Fruit fly (Drosophila melanogaster) whole organism, pupa: Measurements from ENCODE around the gene Gpdh1.

Experiments used
- CG10348 ChIP-seq: fragments of 200-800 bp; sonication (Bioruptor generic); IDR thresholded peaks from 2 replicates; pipeline ENCODE4 v1.3.6; 2022; ENCODE audit warnings: missing biosample characterization, missing genetic modification characterization
- CG12605 ChIP-seq: fragments of 200-800 bp; sonication (Bioruptor generic); IDR thresholded peaks from 2 replicates; pipeline ENCODE4 v1.3.6; 2022; ENCODE audit warnings: missing biosample characterization, missing genetic modification characterization
- CG13204 ChIP-seq: fragments of 200-800 bp; sonication (Bioruptor generic); optimal IDR thresholded peaks from 2 replicates; lab custom pipeline; 2018; ENCODE audit warnings: missing biosample characterization, mild to moderate bottlenecking, missing genetic modification characterization, moderate library complexity
- CG14655 ChIP-seq: fragments of 200-800 bp; sonication (Bioruptor generic); optimal IDR thresholded peaks from 3 replicates; lab custom pipeline; 2017; ENCODE audit warnings: mild to moderate bottlenecking, missing biosample characterization, missing genetic modification reagents, missing genetic modification characterization
- CG15710 ChIP-seq: fragments of 200-800 bp; sonication (Bioruptor generic); optimal IDR thresholded peaks from 2 replicates; lab custom pipeline; 2018; ENCODE audit warnings: missing biosample characterization, mild to moderate bottlenecking, missing genetic modification characterization, moderate library complexity
- CG17806 ChIP-seq: fragments of 200-800 bp; sonication (Bioruptor generic); optimal IDR thresholded peaks from 2 replicates; lab custom pipeline; 2018; ENCODE audit warnings: missing biosample characterization, mild to moderate bottlenecking, missing genetic modification characterization, moderate library complexity
- CG32121 ChIP-seq: fragments of 200-800 bp; sonication (Bioruptor generic); IDR thresholded peaks from 2 replicates; pipeline ENCODE4 v1.3.6; 2022; ENCODE audit warnings: missing biosample characterization, missing genetic modification characterization
- CG34367 ChIP-seq: fragments of 200-800 bp; sonication (Bioruptor generic); optimal IDR thresholded peaks from 2 replicates; lab custom pipeline; 2018; ENCODE audit warnings: missing biosample characterization, mild to moderate bottlenecking, missing genetic modification characterization
- CG4496 ChIP-seq: fragments of 200-800 bp; sonication (Bioruptor generic); IDR thresholded peaks from 3 replicates; pipeline ENCODE4 v1.3.6; 2022; ENCODE audit warnings: missing biosample characterization, missing genetic modification characterization
- CG8159 ChIP-seq: fragments of 200-800 bp; sonication (Bioruptor generic); optimal IDR thresholded peaks from 3 replicates; lab custom pipeline; 2018; ENCODE audit warnings: missing biosample characterization, mild to moderate bottlenecking, missing genetic modification characterization, moderate library complexity
- CG8301 ChIP-seq: fragments of 200-800 bp; sonication (Bioruptor generic); optimal IDR thresholded peaks from 2 replicates; lab custom pipeline; 2018; ENCODE audit warnings: missing biosample characterization, mild to moderate bottlenecking, missing genetic modification characterization
- CG9948 ChIP-seq: fragments of 200-800 bp; sonication (Bioruptor generic); optimal IDR thresholded peaks from 2 replicates; lab custom pipeline; 2018; ENCODE audit warnings: missing biosample characterization, mild to moderate bottlenecking, missing genetic modification characterization, moderate library complexity
- EcR ChIP-seq: fragments of 200-800 bp; sonication (Bioruptor generic); optimal IDR thresholded peaks from 3 replicates; lab custom pipeline; 2019; ENCODE audit warnings: missing biosample characterization, missing genetic modification characterization, mild to moderate bottlenecking, moderate library complexity, missing genetic modification reagents
- Ets98B ChIP-seq: fragments of 200-800 bp; sonication (Bioruptor generic); IDR thresholded peaks from 2 replicates; pipeline ENCODE4 v1.3.6; 2022; ENCODE audit warnings: missing biosample characterization, missing genetic modification characterization
- Pif1A ChIP-seq: fragments of 200-800 bp; sonication (Bioruptor generic); optimal IDR thresholded peaks from 3 replicates; lab custom pipeline; 2016; ENCODE audit warnings: missing biosample characterization, missing genetic modification characterization
- Pif1B ChIP-seq: fragments of 200-800 bp; sonication (Bioruptor generic); optimal IDR thresholded peaks from 3 replicates; lab custom pipeline; 2016; ENCODE audit warnings: missing biosample characterization, missing genetic modification characterization
- Snoo ChIP-seq: fragments of 200-800 bp; sonication (Bioruptor generic); optimal IDR thresholded peaks from 3 replicates; lab custom pipeline; 2017; ENCODE audit warnings: missing biosample characterization, mild to moderate bottlenecking, missing genetic modification characterization, inconsistent platforms
- fd96Ca ChIP-seq: fragments of 200-800 bp; sonication (Bioruptor generic); IDR thresholded peaks from 3 replicates; pipeline ENCODE4 v1.3.6; 2022; ENCODE audit warnings: missing biosample characterization, missing genetic modification characterization
- gl ChIP-seq: fragments of 200-800 bp; sonication (Bioruptor generic); optimal IDR thresholded peaks from 2 replicates; lab custom pipeline; 2018; ENCODE audit warnings: missing biosample characterization, mild to moderate bottlenecking, missing genetic modification characterization
- rn ChIP-seq: fragments of 200-800 bp; sonication (Bioruptor generic); IDR thresholded peaks from 2 replicates; pipeline ENCODE4 v1.3.6; 2022; ENCODE audit warnings: missing biosample characterization, missing genetic modification characterization

The Gpdh1 gene

dm6 chr2L:5986094-5986493 is 42.7 kb downstream of the Gpdh1 start, which contains the start of gene ifc:
ifc (plus strand) TSS chr2L:5986348.
- TF ChIP-seq CG17806 (tag; lab: Kevin White, UChicago) = peak; percentile 22
- peak; percentile 11 for TF ChIP-seq CG15710 (tag; lab: Kevin White, UChicago)
- no peak for TF ChIP-seq Pif1A (GFP tag; lab: Kevin White, UChicago)
- TF ChIP-seq Snoo = peak; percentile 45
- no peak for TF ChIP-seq EcR (GFP tag; lab: Kevin White, UChicago)
- TF ChIP-seq CG4496 (GFP tag; lab: Robert Waterston, UW) = no peak
- peak; percentile 6 for TF ChIP-seq CG9948 (tag; lab: Kevin White, UChicago)
- TF ChIP-seq CG13204 (GFP tag; lab: Kevin White, UChicago) = no peak
- peak; percentile 35 for TF ChIP-seq CG8159 (tag; lab: Kevin White, UChicago)
- TF ChIP-seq rn (GFP tag; lab: Robert Waterston, UW) = no peak
- TF ChIP-seq gl (tag; lab: Kevin White, UChicago) = no peak
- TF ChIP-seq Ets98B (GFP tag; lab: Robert Waterston, UW) = no peak
- TF ChIP-seq, all 21 proteins: peak for 5

DNA sequence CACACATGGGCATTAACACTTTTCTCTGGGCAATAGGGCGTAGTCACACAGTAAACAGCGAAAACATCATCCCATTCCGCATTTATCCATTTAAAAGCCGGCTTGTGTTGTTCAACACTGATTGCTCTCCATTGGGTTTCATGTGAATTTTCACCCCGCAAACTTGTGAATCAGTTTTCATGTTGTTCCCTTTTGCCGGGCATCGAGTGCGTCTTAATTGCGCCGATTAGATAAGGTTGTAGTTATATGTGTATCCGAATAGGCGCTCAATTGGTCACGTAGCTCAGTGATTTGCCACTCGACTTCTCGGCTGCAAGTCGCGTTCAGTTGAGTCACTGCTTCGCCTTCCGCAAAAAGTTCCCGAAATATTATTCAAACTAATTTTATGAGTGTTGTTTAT is 43.5 kb downstream of the Gpdh1 start:
- TF ChIP-seq gl (tag; lab: Kevin White, UChicago) (no peak), CG4496 (GFP tag; lab: Robert Waterston, UW) (no peak), fd96Ca (GFP tag; lab: Robert Waterston, UW) (no peak), CG32121 (GFP tag; lab: Robert Waterston, UW) (no peak), CG10348 (no peak), CG9948 (tag; lab: Kevin White, UChicago) (no peak), Pif1A (GFP tag; lab: Kevin White, UChicago) (no peak), CG34367 (tag; lab: Kevin White, UChicago) (no peak), CG15710 (tag; lab: Kevin White, UChicago) (no peak)

dm6 chr2L:5988115-5989092 is 45.0 kb downstream of the Gpdh1 start:
- TF ChIP-seq CG32121 (GFP tag; lab: Robert Waterston, UW) (no peak), CG34367 (tag; lab: Kevin White, UChicago) (no peak), EcR (GFP tag; lab: Kevin White, UChicago) (no peak), Ets98B (GFP tag; lab: Robert Waterston, UW) (no peak), CG14655 (GFP tag; lab: Kevin White, UChicago) (no peak), CG8301 (tag; lab: Kevin White, UChicago) (no peak), CG15710 (tag; lab: Kevin White, UChicago) (no peak), gl (tag; lab: Kevin White, UChicago) (no peak), CG12605 (GFP tag; lab: Robert Waterston, UW) (no peak), Pif1B (GFP tag; lab: Kevin White, UChicago) (no peak), rn (GFP tag; lab: Robert Waterston, UW) (no peak), CG9948 (tag; lab: Kevin White, UChicago) (no peak), CG13204 (GFP tag; lab: Kevin White, UChicago) (no peak)
- TF ChIP-seq, all 21 proteins: peak for 0

- no peak for TF ChIP-seq CG9948 (tag; lab: Kevin White, UChicago)
- TF ChIP-seq CG8159 (tag; lab: Kevin White, UChicago) = no peak
- 0 out of 3 replicates have a peak, but pooled peaks have one; percentile 34 for TF ChIP-seq fd96Ca (GFP tag; lab: Robert Waterston, UW)
- no peak for TF ChIP-seq Pif1A (GFP tag; lab: Kevin White, UChicago)
- TF ChIP-seq CG10348 = no peak
- TF ChIP-seq gl (tag; lab: Kevin White, UChicago) = no peak
- no peak for TF ChIP-seq EcR (GFP tag; lab: Kevin White, UChicago)
- no peak for TF ChIP-seq CG8301 (tag; lab: Kevin White, UChicago)
- TF ChIP-seq CG4496 (GFP tag; lab: Robert Waterston, UW) = no peak
- no peak for TF ChIP-seq rn (GFP tag; lab: Robert Waterston, UW)
- no peak for TF ChIP-seq CG14655 (GFP tag; lab: Kevin White, UChicago)
- TF ChIP-seq CG15710 (tag; lab: Kevin White, UChicago) = no peak
- TF ChIP-seq Ets98B (GFP tag; lab: Robert Waterston, UW) = no peak
- no peak for TF ChIP-seq Snoo
- TF ChIP-seq CG13204 (GFP tag; lab: Kevin White, UChicago) = peak; percentile 45
- TF ChIP-seq Pif1B (GFP tag; lab: Kevin White, UChicago) = no peak
- TF ChIP-seq, all 21 proteins: peak for 2
Observed at dm6 chr2L:5990447-5990846, 47.0 kb downstream of the Gpdh1 start.

- TF ChIP-seq CG14655 (GFP tag; lab: Kevin White, UChicago) (no peak), gl (tag; lab: Kevin White, UChicago) (peak; percentile 34), CG34367 (tag; lab: Kevin White, UChicago) (peak; percentile 15), CG13204 (GFP tag; lab: Kevin White, UChicago) (peak; percentile 10), CG15710 (tag; lab: Kevin White, UChicago) (peak; percentile 39), CG4496 (GFP tag; lab: Robert Waterston, UW) (peak; percentile 10; the same call in 2 of the 3 replicates), Snoo (peak; percentile 31), CG8159 (tag; lab: Kevin White, UChicago) (peak; percentile 6), Ets98B (GFP tag; lab: Robert Waterston, UW) (no peak)
Observed at dm6 chr2L:5997609-5998229, 54.3 kb downstream of the Gpdh1 start.
